Fruit fly (Drosophila melanogaster): ENCODE data around the gene CG18754.

Gene CG18754

dm6 chr3R:23726740-23727139, 42.9 kb downstream of the CG18754 start (continued):
- TF ChIP-seq CG10565 (GFP tag; optimal IDR thresholded peaks at IDR 0.05) (no peak), pros (GFP tag; optimal IDR thresholded peaks at IDR 0.05) (no peak), ato (GFP tag; IDR thresholded peaks at IDR 0.05; ENCODE audit: partially characterized antibody) (no peak), org-1 (GFP tag; optimal IDR thresholded peaks at IDR 0.05) (peak; percentile 73), CG6272 (GFP tag; IDR thresholded peaks at IDR 0.05) (peak; percentile 43; the same call in 1 of the 2 replicates), E2f2 (GFP tag; IDR thresholded peaks at IDR 0.05) (peak; percentile 56; the same call in 1 of the 2 replicates), vnd (GFP tag; IDR thresholded peaks at IDR 0.05; ENCODE audit: partially characterized antibody) (no peak), Sin3A (optimal IDR thresholded peaks at IDR 0.05) (no peak), hth (optimal IDR thresholded peaks at IDR 0.05) (no peak), mirr (GFP tag; optimal IDR thresholded peaks at IDR 0.05) (peak; percentile 12), CG3407 (GFP tag; optimal IDR thresholded peaks at IDR 0.05) (no peak), Xbp1 (GFP tag; optimal IDR thresholded peaks at IDR 0.05) (peak; percentile 71), CG15479 (GFP tag; optimal IDR thresholded peaks at IDR 0.05) (no peak), CG18619 (GFP tag; optimal IDR thresholded peaks at IDR 0.05) (peak; percentile 76), CG9727 (GFP tag; optimal IDR thresholded peaks at IDR 0.05) (peak; percentile 85), so (GFP tag; IDR thresholded peaks at IDR 0.05) (peak; percentile 66; the same call in 1 of the 3 replicates), stwl (tag; optimal IDR thresholded peaks at IDR 0.05) (no peak), lola (GFP tag; optimal IDR thresholded peaks at IDR 0.05) (no peak), Neu2 (GFP tag; optimal IDR thresholded peaks at IDR 0.05; ENCODE audit: borderline replicate concordance) (no peak), disco-r (GFP tag; optimal IDR thresholded peaks at IDR 0.05) (peak; percentile 45), insv (GFP tag; optimal IDR thresholded peaks at IDR 0.05) (no peak), D19B (GFP tag; optimal IDR thresholded peaks at IDR 0.05) (peak; percentile 76), sr (GFP tag; IDR thresholded peaks at IDR 0.05) (peak; percentile 19; the same call in 1 of the 3 replicates), CG7357 (GFP tag; IDR thresholded peaks at IDR 0.05) (peak; percentile 67), CG13775 (GFP tag; optimal IDR thresholded peaks at IDR 0.05) (peak; percentile 81), CG16815 (GFP tag; optimal IDR thresholded peaks at IDR 0.05) (peak; percentile 66), NC2β (GFP tag; optimal IDR thresholded peaks at IDR 0.05) (no peak), CG1832 (GFP tag; optimal IDR thresholded peaks at IDR 0.05) (no peak), klu (GFP tag; IDR thresholded peaks at IDR 0.05) (peak; percentile 77), grau (tag; optimal IDR thresholded peaks at IDR 0.05) (peak; percentile 87), tll (GFP tag; optimal IDR thresholded peaks at IDR 0.05) (no peak), CG4360 (GFP tag; IDR thresholded peaks at IDR 0.05) (peak; percentile 14; the same call in 1 of the 2 replicates), sens-2 (GFP tag; IDR thresholded peaks at IDR 0.05) (no peak), Asciz (GFP tag; optimal IDR thresholded peaks at IDR 0.05) (peak; percentile 72), lmd (GFP tag; IDR thresholded peaks at IDR 0.05) (peak; percentile 79), CG8388 (GFP tag; optimal IDR thresholded peaks at IDR 0.05) (peak; percentile 31), chm (GFP tag; IDR thresholded peaks at IDR 0.05) (peak; percentile 70; the same call in 1 of the 2 replicates), phol (tag; optimal IDR thresholded peaks at IDR 0.05) (peak; percentile 69), crc (GFP tag; optimal IDR thresholded peaks at IDR 0.05) (peak; percentile 53), Spps (tag; optimal IDR thresholded peaks at IDR 0.05) (peak; percentile 23), Rfx (GFP tag; IDR thresholded peaks at IDR 0.05) (peak; percentile 91), Sox102F (GFP tag; optimal IDR thresholded peaks at IDR 0.05) (peak; percentile 81), CG10321 (GFP tag; IDR thresholded peaks at IDR 0.05) (peak; percentile 53), Rx (GFP tag; IDR thresholded peaks at IDR 0.05) (peak; percentile 57), B-H2 (GFP tag; optimal IDR thresholded peaks at IDR 0.05) (peak; percentile 57), CG10267 (tag; optimal IDR thresholded peaks at IDR 0.05) (peak; percentile 63), cg (GFP tag; optimal IDR thresholded peaks at IDR 0.05) (no peak), Nf-YA (GFP tag; IDR thresholded peaks at IDR 0.05) (peak; percentile 55), en (GFP tag; optimal IDR thresholded peaks at IDR 0.05) (peak; percentile 42), CG12942 (GFP tag; optimal IDR thresholded peaks at IDR 0.05) (peak; percentile 44), HLH54F (GFP tag; optimal IDR thresholded peaks at IDR 0.05) (peak; percentile 73)
